Fruit fly (Drosophila melanogaster) Kc167 (cell line): ENCODE measurements around the gene CG32087.

Experiments
- Myc ChIP-seq: fragments of >200 bp; optimal IDR thresholded peaks from 2 replicates; lab custom pipeline; 2017; ENCODE audit warnings: missing external identifiers
- Sin3A ChIP-seq: fragments of >200 bp; optimal IDR thresholded peaks from 2 replicates; lab custom pipeline; 2018; ENCODE audit warnings: missing external identifiers
- h ChIP-seq: fragments of >200 bp; optimal IDR thresholded peaks from 3 replicates; lab custom pipeline; 2018; ENCODE audit warnings: missing external identifiers

DNA sequence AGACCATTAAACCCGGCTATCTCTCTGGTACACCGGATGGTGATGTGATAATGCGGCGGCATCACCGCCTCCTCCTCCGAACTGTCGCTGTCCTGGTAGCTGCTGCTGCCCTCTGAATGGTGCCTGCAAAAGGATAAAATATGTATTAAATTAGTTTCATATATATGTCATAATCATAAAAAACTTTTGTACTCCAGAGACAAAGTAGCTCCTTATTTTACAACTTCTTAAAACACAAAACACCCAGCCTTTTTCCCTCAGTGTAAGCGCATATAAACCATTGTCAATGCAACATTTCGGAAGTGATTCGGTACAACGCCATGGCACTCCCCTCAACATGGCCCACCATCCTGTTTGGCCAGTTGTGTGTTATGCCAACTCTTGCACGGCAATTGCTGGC is 30.3 kb upstream of the CG32087 start:
- no peak for TF ChIP-seq Myc (lab: Kevin White, UChicago)
- no peak for TF ChIP-seq h (lab: Kevin White, UChicago)
- TF ChIP-seq Sin3A (lab: Kevin White, UChicago): no peak
